Worm (Caenorhabditis elegans) whole organism, young adult: ENCODE results near the gene fbxa-32.
"Not testable (repeated sequence)": the region's sequence is repeated elsewhere in the genome, so short reads cannot be mapped to it uniquely, and the experiment has no call there.

Experiments used
- nhr-120 ChIP-seq: fragments of 200-800 bp; sonication (Bioruptor generic); IDR thresholded peaks from 2 replicates; pipeline ENCODE4 v1.3.6; 2022; ENCODE audit warnings: missing genetic modification characterization, missing compliant biosample characterization
- repo-1 ChIP-seq: sonication (generic microtip); optimal IDR thresholded peaks from 2 replicates; lab custom pipeline; 2017; ENCODE audit warnings: mild to moderate bottlenecking, missing genetic modification characterization, missing compliant biosample characterization
- snpc-1.1 ChIP-seq: sonication (generic microtip); optimal IDR thresholded peaks from 2 replicates; lab custom pipeline; 2017; ENCODE audit warnings: missing genetic modification characterization, mild to moderate bottlenecking, missing compliant biosample characterization, antibody characterized with exemption, moderate library complexity, missing genotype, missing genetic modification reagents; ENCODE audit not compliant: insufficient read depth
- tlf-1 ChIP-seq: fragments of 200-800 bp; sonication (Bioruptor generic); optimal IDR thresholded peaks from 2 replicates; lab custom pipeline; 2018; ENCODE audit warnings: mild to moderate bottlenecking, missing genetic modification characterization, missing compliant biosample characterization
- unc-62 ChIP-seq: fragments of 150-350 bp; optimal IDR thresholded peaks from 2 replicates; lab custom pipeline; 2014; ENCODE audit warnings: missing biosample characterization, missing genetic modification reagents, missing genetic modification characterization

DNA sequence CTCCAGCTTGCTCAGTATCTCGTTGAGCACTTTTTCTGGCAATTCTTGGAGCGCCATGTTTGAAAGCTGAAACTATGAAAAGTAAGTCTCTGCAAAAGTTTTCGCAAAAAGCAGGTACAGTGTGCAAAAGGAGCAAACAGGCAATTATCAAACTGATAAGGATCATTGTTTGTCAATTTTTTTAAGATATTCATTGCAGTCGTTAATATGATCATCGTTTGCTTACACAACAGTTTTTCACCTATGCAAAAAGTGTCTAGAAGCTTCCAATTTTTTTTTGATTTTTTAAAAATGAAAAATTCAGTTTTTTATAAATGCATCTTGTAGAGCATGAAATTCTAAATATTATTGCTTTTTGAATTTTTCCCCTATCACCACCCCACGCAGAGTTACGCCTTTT is 10.7 kb downstream of the fbxa-32 start, which contains the start of gene fbxa-78:
- not testable (repeated sequence) for TF ChIP-seq repo-1 (tag; lab: Kevin White, UChicago); unc-62 (GFP tag; lab: Kevin White, UChicago); snpc-1.1 (tag; lab: Kevin White, UChicago); tlf-1 (GFP tag; lab: Kevin White, UChicago); nhr-120
